Fruit fly (Drosophila melanogaster): ENCODE measurements around the gene Mob2.

Gene Mob2

DNA sequence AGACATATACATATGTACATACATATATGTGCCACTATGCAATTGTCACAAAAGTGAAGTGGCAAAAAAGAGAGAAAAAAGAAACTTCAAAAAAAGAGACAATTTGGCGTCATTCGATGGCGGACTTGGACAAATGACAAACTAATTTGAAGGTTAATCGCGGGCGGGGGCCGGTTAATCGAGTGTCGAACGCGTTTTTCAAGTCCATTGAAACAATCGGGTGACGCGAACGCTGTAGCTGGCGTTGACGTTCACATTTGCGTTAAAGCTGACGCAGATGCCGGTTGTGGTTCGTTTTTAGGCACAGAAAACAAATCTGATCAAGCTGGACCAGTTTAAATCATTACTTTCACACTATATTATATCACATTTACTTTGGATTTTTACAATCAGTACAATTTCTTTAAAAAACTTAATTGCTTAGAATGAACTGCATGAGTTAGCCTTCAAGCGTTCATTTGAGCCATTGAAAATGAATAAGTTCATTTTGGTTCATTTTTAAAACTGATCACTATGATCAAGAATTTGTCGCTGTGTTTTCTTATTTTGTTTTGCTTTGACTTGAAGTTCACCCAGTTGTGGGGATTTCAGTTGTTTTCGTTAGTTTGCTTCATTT, 28.2 kb downstream of the Mob2 start (continued):
- TF ChIP-seq Tbp (GFP tag; optimal IDR thresholded peaks at IDR 0.05) (no peak), peb (GFP tag; IDR thresholded peaks at IDR 0.05) (no peak), bowl (GFP tag; IDR thresholded peaks at IDR 0.05) (0 out of 2 replicates have a peak, but pooled peaks have one; percentile 31), CG8388 (GFP tag; optimal IDR thresholded peaks at IDR 0.05) (no peak), TFAM (GFP tag; optimal IDR thresholded peaks at IDR 0.05) (no peak), CG4282 (GFP tag; optimal IDR thresholded peaks at IDR 0.05) (no peak), Xrp1 (GFP tag; IDR thresholded peaks at IDR 0.05) (peak; percentile 27; the same call in 1 of the 2 replicates), CG33213 (GFP tag; optimal IDR thresholded peaks at IDR 0.05) (no peak), ham (GFP tag; IDR thresholded peaks at IDR 0.05) (no peak), ATbp (GFP tag; optimal IDR thresholded peaks at IDR 0.05) (no peak), CG17385 (GFP tag; optimal IDR thresholded peaks at IDR 0.05) (peak; percentile 48), sd (tag; optimal IDR thresholded peaks at IDR 0.05) (no peak), pros (GFP tag; optimal IDR thresholded peaks at IDR 0.05) (no peak), CG4730 (GFP tag; IDR thresholded peaks at IDR 0.05) (no peak), Taf1 (GFP tag; IDR thresholded peaks at IDR 0.05) (no peak), fru (optimal IDR thresholded peaks at IDR 0.05) (no peak), CG2199 (GFP tag; IDR thresholded peaks at IDR 0.05) (no peak), cad (GFP tag; optimal IDR thresholded peaks at IDR 0.05) (no peak), onecut (GFP tag; IDR thresholded peaks at IDR 0.05) (no peak), HmgD (GFP tag; optimal IDR thresholded peaks at IDR 0.05) (no peak), Mad (GFP tag; optimal IDR thresholded peaks at IDR 0.05) (no peak), Ets97D (GFP tag; optimal IDR thresholded peaks at IDR 0.05) (no peak), CG18262 (tag; optimal IDR thresholded peaks at IDR 0.05) (peak; percentile 36), Scr (GFP tag; IDR thresholded peaks at IDR 0.05; ENCODE audit: partially characterized antibody) (no peak), CG13424 (tag; optimal IDR thresholded peaks at IDR 0.05) (peak; percentile 56), gem (tag; optimal IDR thresholded peaks at IDR 0.05) (peak; percentile 69), kay (GFP tag; optimal IDR thresholded peaks at IDR 0.05) (peak; percentile 48), CG12744 (GFP tag; optimal IDR thresholded peaks at IDR 0.05) (no peak), Adf1 (GFP tag; IDR thresholded peaks at IDR 0.05) (no peak), CG9727 (GFP tag; optimal IDR thresholded peaks at IDR 0.05) (peak; percentile 22), Awh (GFP tag; IDR thresholded peaks at IDR 0.05) (0 out of 2 replicates have a peak, but pooled peaks have one; percentile 13), Fer1 (GFP tag; optimal IDR thresholded peaks at IDR 0.05) (peak; percentile 47), sim (GFP tag; IDR thresholded peaks at IDR 0.05) (no peak), CG31441 (GFP tag; IDR thresholded peaks at IDR 0.05) (peak; percentile 56; the same call in 1 of the 2 replicates), chinmo (GFP tag; IDR thresholded peaks at IDR 0.05; ENCODE audit: partially characterized antibody) (peak; percentile 50; the same call in 1 of the 4 replicates), CG15269 (tag; optimal IDR thresholded peaks at IDR 0.05) (peak; percentile 76), CG9215 (GFP tag; IDR thresholded peaks at IDR 0.05) (no peak; the same call in 1 of the 2 replicates), ara (GFP tag; IDR thresholded peaks at IDR 0.05) (no peak), az2 (GFP tag; optimal IDR thresholded peaks at IDR 0.05) (peak; percentile 8), hkb (optimal IDR thresholded peaks at IDR 0.05) (no peak), hkb (GFP tag; IDR thresholded peaks at IDR 0.05) (no peak), CG13775 (GFP tag; optimal IDR thresholded peaks at IDR 0.05) (peak; percentile 9), Asciz (GFP tag; optimal IDR thresholded peaks at IDR 0.05) (no peak), CG3726 (GFP tag; IDR thresholded peaks at IDR 0.05) (no peak), CG32772 (GFP tag; IDR thresholded peaks at IDR 0.05) (no peak), CG12219 (GFP tag; optimal IDR thresholded peaks at IDR 0.05) (peak; percentile 29), CG14050 (GFP tag; IDR thresholded peaks at IDR 0.05) (peak; percentile 42; the same call in 2 of the 3 replicates), CG1603 (tag; optimal IDR thresholded peaks at IDR 0.05) (peak; percentile 9), ab (GFP tag; optimal IDR thresholded peaks at IDR 0.05) (peak; percentile 36), amos (GFP tag; IDR thresholded peaks at IDR 0.05; ENCODE audit: partially characterized antibody) (no peak), CG1233 (GFP tag; optimal IDR thresholded peaks at IDR 0.05) (peak; percentile 34), slp2 (GFP tag; optimal IDR thresholded peaks at IDR 0.05) (peak; percentile 8)

All from whole organism, embryonic.